Fruit fly (Drosophila melanogaster) whole organism, wandering third instar larva: ENCODE results near the gene plh.

Source experiments
- Hnf4 ChIP-seq: fragments of 200-800 bp; sonication (Bioruptor generic); optimal IDR thresholded peaks from 2 replicates; lab custom pipeline; 2016; ENCODE audit warnings: missing biosample characterization, mild to moderate bottlenecking, missing genetic modification characterization
- Hr78 ChIP-seq: fragments of >200 bp; optimal IDR thresholded peaks from 2 replicates; lab custom pipeline; 2017; ENCODE audit warnings: missing biosample characterization, missing genetic modification characterization

DNA sequence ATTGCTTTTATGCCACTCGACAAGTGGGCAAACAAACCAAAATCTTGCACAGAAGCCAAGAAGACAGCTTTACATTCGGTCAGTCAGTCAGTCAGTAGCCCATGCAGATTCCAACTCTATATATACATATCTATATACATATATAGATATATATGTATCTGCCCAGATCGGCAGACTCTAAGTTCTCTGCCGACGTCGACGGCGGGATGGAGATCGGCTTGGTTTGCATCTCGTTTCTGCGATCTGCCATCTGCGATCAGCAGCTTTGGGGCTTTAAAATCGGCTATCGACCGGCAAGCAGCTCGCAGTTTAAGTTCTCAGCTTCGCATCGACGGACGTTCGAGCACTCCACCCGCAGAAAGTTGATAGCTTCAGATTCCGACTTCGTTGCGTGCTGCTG is 45.7 kb downstream of the plh start, which contains the start of gene Jhbp1:
- TF ChIP-seq Hr78 (GFP tag; lab: Kevin White, UChicago), result no peak
- no peak for TF ChIP-seq Hnf4 (GFP tag; lab: Kevin White, UChicago)
